Fruit fly (Drosophila melanogaster) whole organism, wandering third instar larva: Measurements from ENCODE around the gene CG11109.
A peak's percentile ranks its signal among the peaks of the same experiment; 100 is the strongest.

Experiments used
- Dfd ChIP-seq: fragments of >200 bp; optimal IDR thresholded peaks from 2 replicates; lab custom pipeline; 2017; ENCODE audit warnings: missing biosample characterization, missing genetic modification characterization
- Hnf4 ChIP-seq: fragments of 200-800 bp; sonication (Bioruptor generic); optimal IDR thresholded peaks from 2 replicates; lab custom pipeline; 2016; ENCODE audit warnings: missing biosample characterization, mild to moderate bottlenecking, missing genetic modification characterization
- Sp1 ChIP-seq: fragments of 200-800 bp; sonication (Bioruptor generic); optimal IDR thresholded peaks from 3 replicates; lab custom pipeline; 2019; ENCODE audit warnings: missing biosample characterization, mild to moderate bottlenecking, missing genetic modification characterization, moderate library complexity
- brk ChIP-seq: fragments of 200-800 bp; sonication (Bioruptor generic); optimal IDR thresholded peaks from 2 replicates; lab custom pipeline; 2016; ENCODE audit warnings: missing biosample characterization, mild to moderate bottlenecking, missing genetic modification characterization
- dsf ChIP-seq: sonication (Bioruptor generic); optimal IDR thresholded peaks from 2 replicates; lab custom pipeline; 2016; ENCODE audit warnings: missing biosample characterization, missing genetic modification characterization, borderline replicate concordance
- ey ChIP-seq: fragments of 200-800 bp; sonication (Bioruptor generic); optimal IDR thresholded peaks from 2 replicates; lab custom pipeline; 2016; ENCODE audit warnings: missing biosample characterization, missing genetic modification characterization
- lola ChIP-seq: fragments of >200 bp; optimal IDR thresholded peaks from 2 replicates; lab custom pipeline; 2017; ENCODE audit warnings: missing biosample characterization, missing genetic modification characterization
- pan ChIP-seq: fragments of >200 bp; optimal IDR thresholded peaks from 2 replicates; lab custom pipeline; 2017
- sage ChIP-seq: fragments of 200-800 bp; sonication (Bioruptor generic); optimal IDR thresholded peaks from 2 replicates; lab custom pipeline; 2016; ENCODE audit warnings: missing biosample characterization, mild to moderate bottlenecking, missing genetic modification characterization
- usp ChIP-seq: fragments of >200 bp; optimal IDR thresholded peaks from 2 replicates; lab custom pipeline; 2017; ENCODE audit warnings: missing biosample characterization, missing genetic modification characterization

dm6 chr3L:22851172-22852128, 20.6 kb upstream of the CG11109 start:
- TF ChIP-seq usp (GFP tag; lab: Kevin White, UChicago) (no peak), brk (no peak), pan (no peak), Sp1 (GFP tag; lab: Kevin White, UChicago) (peak; percentile 81), sage (GFP tag; lab: Kevin White, UChicago) (peak; percentile 69), Dfd (GFP tag; lab: Kevin White, UChicago) (no peak), ey (GFP tag; lab: Kevin White, UChicago) (peak; percentile 55), lola (GFP tag; lab: Kevin White, UChicago) (no peak), dsf (GFP tag; lab: Kevin White, UChicago) (no peak), Hnf4 (GFP tag; lab: Kevin White, UChicago) (no peak)
